Fruit fly (Drosophila melanogaster) whole organism, prepupa: Measurements from ENCODE around the gene CG8219.
A peak's percentile ranks its signal among the peaks of the same experiment; 100 is the strongest.

Experiments used
- Blimp-1 ChIP-seq: fragments of 200-800 bp; sonication (Bioruptor generic); optimal IDR thresholded peaks from 3 replicates; lab custom pipeline; 2017; ENCODE audit warnings: missing biosample characterization, missing genetic modification characterization, mild to moderate bottlenecking, moderate library complexity, missing genetic modification reagents
- CG10631 ChIP-seq: fragments of 200-800 bp; sonication (Bioruptor generic); optimal IDR thresholded peaks from 2 replicates; lab custom pipeline; 2016; ENCODE audit warnings: missing biosample characterization, missing genetic modification characterization
- CG11762 ChIP-seq: fragments of 200-800 bp; sonication (Bioruptor generic); optimal IDR thresholded peaks from 3 replicates; lab custom pipeline; 2016; ENCODE audit warnings: missing biosample characterization, missing genetic modification characterization; ENCODE audit not compliant: insufficient read depth
- CG15336 ChIP-seq: fragments of 200-800 bp; sonication (Bioruptor generic); IDR thresholded peaks from 2 replicates; pipeline ENCODE4 v1.3.6; 2022; ENCODE audit warnings: missing biosample characterization, missing genetic modification characterization
- CG1621 ChIP-seq: fragments of 200-800 bp; sonication (Bioruptor generic); optimal IDR thresholded peaks from 3 replicates; lab custom pipeline; 2018; ENCODE audit warnings: missing biosample characterization, mild to moderate bottlenecking, missing genetic modification characterization
- CG3032 ChIP-seq: fragments of 200-800 bp; optimal IDR thresholded peaks from 2 replicates; lab custom pipeline; 2019; ENCODE audit warnings: missing biosample characterization, mild to moderate bottlenecking, missing genetic modification characterization, moderate library complexity
- CG32006 ChIP-seq: fragments of 200-800 bp; sonication (Bioruptor generic); optimal IDR thresholded peaks from 3 replicates; lab custom pipeline; 2017; ENCODE audit warnings: missing biosample characterization, mild to moderate bottlenecking, missing genetic modification characterization
- CG34406 ChIP-seq: fragments of 200-800 bp; sonication (Bioruptor generic); optimal IDR thresholded peaks from 3 replicates; lab custom pipeline; 2016; ENCODE audit warnings: missing biosample characterization, missing genetic modification characterization
- CG6808 ChIP-seq: fragments of 200-800 bp; sonication (Bioruptor generic); optimal IDR thresholded peaks from 3 replicates; lab custom pipeline; 2017; ENCODE audit warnings: missing biosample characterization, missing genetic modification characterization, mild to moderate bottlenecking, moderate library complexity, missing genetic modification reagents
- CG6854 ChIP-seq: fragments of 200-800 bp; sonication (Bioruptor generic); optimal IDR thresholded peaks from 2 replicates; lab custom pipeline; 2017; ENCODE audit warnings: missing biosample characterization, mild to moderate bottlenecking, missing genetic modification characterization
- CG7368 ChIP-seq: fragments of 200-800 bp; sonication (Bioruptor generic); optimal IDR thresholded peaks from 3 replicates; lab custom pipeline; 2016; ENCODE audit warnings: missing biosample characterization, missing genetic modification characterization
- CG8119 ChIP-seq: fragments of 200-800 bp; sonication (Bioruptor generic); IDR thresholded peaks from 3 replicates; pipeline ENCODE4 v1.3.6; 2022; ENCODE audit warnings: missing biosample characterization, missing genetic modification characterization
- CG8319 ChIP-seq: fragments of 200-800 bp; sonication (Bioruptor generic); optimal IDR thresholded peaks from 3 replicates; lab custom pipeline; 2016; ENCODE audit warnings: missing biosample characterization, missing genetic modification characterization
- Eip78C ChIP-seq: fragments of 200-800 bp; sonication (Bioruptor generic); peaks from one replicate; lab custom pipeline; 2016; ENCODE audit warnings: missing biosample characterization, missing genetic modification characterization
- Ets21C ChIP-seq: fragments of 200-800 bp; sonication (Bioruptor generic); optimal IDR thresholded peaks from 3 replicates; lab custom pipeline; 2016; ENCODE audit warnings: missing biosample characterization, missing genetic modification characterization
- Ets96B ChIP-seq: fragments of 200-800 bp; optimal IDR thresholded peaks from 2 replicates; lab custom pipeline; 2019; ENCODE audit warnings: missing biosample characterization, mild to moderate bottlenecking, missing genetic modification characterization, moderate library complexity
- Hr38 ChIP-seq: sonication (Bioruptor generic); optimal IDR thresholded peaks from 2 replicates; lab custom pipeline; 2016; ENCODE audit warnings: missing biosample characterization, missing genetic modification characterization
- Hr39 ChIP-seq: fragments of 200-800 bp; sonication (Bioruptor generic); optimal IDR thresholded peaks from 2 replicates; lab custom pipeline; 2016; ENCODE audit warnings: missing biosample characterization, missing genetic modification characterization
- Hr4 ChIP-seq: fragments of 200-800 bp; sonication (Bioruptor generic); optimal IDR thresholded peaks from 3 replicates; lab custom pipeline; 2016; ENCODE audit warnings: missing biosample characterization, missing genetic modification characterization
- Lpt ChIP-seq: fragments of 200-800 bp; sonication (Bioruptor generic); optimal IDR thresholded peaks from 3 replicates; lab custom pipeline; 2016; ENCODE audit warnings: missing biosample characterization, missing genetic modification characterization
- Met ChIP-seq: fragments of 200-800 bp; sonication (Bioruptor generic); optimal IDR thresholded peaks from 3 replicates; lab custom pipeline; 2016; ENCODE audit warnings: missing biosample characterization, missing genetic modification characterization
- Sox14 ChIP-seq: fragments of 200-800 bp; sonication (Bioruptor generic); optimal IDR thresholded peaks from 3 replicates; lab custom pipeline; 2016; ENCODE audit warnings: missing biosample characterization, missing genetic modification characterization
- Sox15 ChIP-seq: fragments of 200-800 bp; sonication (Bioruptor generic); optimal IDR thresholded peaks from 3 replicates; lab custom pipeline; 2016; ENCODE audit warnings: missing biosample characterization, missing genetic modification characterization
- achi ChIP-seq: fragments of 200-800 bp; sonication (Bioruptor generic); optimal IDR thresholded peaks from 3 replicates; lab custom pipeline; 2016; ENCODE audit warnings: missing biosample characterization, missing genetic modification characterization
- eg ChIP-seq: fragments of 200-800 bp; sonication (Bioruptor generic); IDR thresholded peaks from 3 replicates; pipeline ENCODE4 v1.3.6; 2022; ENCODE audit warnings: missing biosample characterization, missing genetic modification characterization
- esn ChIP-seq: fragments of 200-800 bp; sonication (Bioruptor generic); optimal IDR thresholded peaks from 2 replicates; lab custom pipeline; 2016; ENCODE audit warnings: missing biosample characterization, mild to moderate bottlenecking, missing genetic modification characterization, moderate library complexity
- fd85E ChIP-seq: fragments of 200-800 bp; sonication (Bioruptor generic); optimal IDR thresholded peaks from 3 replicates; lab custom pipeline; 2016; ENCODE audit warnings: missing biosample characterization, missing genetic modification characterization
- fkh ChIP-seq: fragments of 200-800 bp; sonication (Bioruptor generic); optimal IDR thresholded peaks from 3 replicates; lab custom pipeline; 2017; ENCODE audit warnings: missing biosample characterization, mild to moderate bottlenecking, missing genetic modification characterization, moderate library complexity
- lz ChIP-seq: fragments of 200-800 bp; sonication (Bioruptor generic); optimal IDR thresholded peaks from 3 replicates; lab custom pipeline; 2016; ENCODE audit warnings: missing biosample characterization, missing genetic modification characterization
- pdm3 ChIP-seq: fragments of 200-800 bp; sonication (Bioruptor generic); optimal IDR thresholded peaks from 3 replicates; lab custom pipeline; 2016; ENCODE audit warnings: missing biosample characterization, missing genetic modification characterization
- ss ChIP-seq, 2 experiments: fragments of 200-800 bp; sonication (Bioruptor generic); optimal IDR thresholded peaks; 2 replicates in 1 of 2; 3 replicates in 1 of 2; lab custom pipeline; 2017 to 2018; ENCODE audit warnings: mild to moderate bottlenecking in 2 of 2, missing biosample characterization in 2 of 2, missing genetic modification characterization in 2 of 2, moderate library complexity in 1 of 2

CG8219 gene

dm6 chr3L:6192822-6193555, 7.3 kb upstream of the CG8219 start, which contains the start of the genes Sf3b6 and Tnpo (continued):
- TF ChIP-seq Hr39 (GFP tag; lab: Kevin White, UChicago) = peak; percentile 86
- TF ChIP-seq Hr38 = no peak
- TF ChIP-seq CG11762 (GFP tag; lab: Kevin White, UChicago) = peak; percentile 29
- peak; percentile 82 for TF ChIP-seq Ets21C (GFP tag; lab: Kevin White, UChicago)
- TF ChIP-seq fkh (GFP tag; lab: Kevin White, UChicago) = no peak
- TF ChIP-seq eg (GFP tag; lab: Robert Waterston, UW) = no peak
- TF ChIP-seq CG3032 (tag; lab: Kevin White, UChicago) = peak; percentile 84
- peak; percentile 68 for TF ChIP-seq CG8319 (GFP tag; lab: Kevin White, UChicago)
- TF ChIP-seq CG32006 (GFP tag; lab: Kevin White, UChicago) = no peak
- peak; percentile 47 for TF ChIP-seq CG7368 (GFP tag; lab: Kevin White, UChicago)
- TF ChIP-seq esn (GFP tag; lab: Kevin White, UChicago) = peak; percentile 88
- TF ChIP-seq Ets96B (tag; lab: Kevin White, UChicago) = peak; percentile 73
- no peak for TF ChIP-seq CG6854 (GFP tag; lab: Kevin White, UChicago)
- TF ChIP-seq Hr4 = no peak
- no peak; the same call in 1 of the 3 replicates for TF ChIP-seq CG8119 (GFP tag; lab: Robert Waterston, UW)
- peak; percentile 60 for TF ChIP-seq Lpt (GFP tag; lab: Kevin White, UChicago)
- TF ChIP-seq Met (GFP tag; lab: Kevin White, UChicago) = peak; percentile 82
- no peak for TF ChIP-seq CG1621 (tag; lab: Kevin White, UChicago)
- no peak for TF ChIP-seq Blimp-1 (GFP tag; lab: Kevin White, UChicago)
- peak; percentile 79 for TF ChIP-seq Sox14 (GFP tag; lab: Kevin White, UChicago)

- no peak for TF ChIP-seq achi (GFP tag; lab: Kevin White, UChicago)
- no peak for TF ChIP-seq CG6808
- TF ChIP-seq CG6854 (GFP tag; lab: Kevin White, UChicago) = no peak
- no peak for TF ChIP-seq CG11762 (GFP tag; lab: Kevin White, UChicago)
- no peak for TF ChIP-seq CG15336 (GFP tag; lab: Robert Waterston, UW)
- no peak for TF ChIP-seq CG8319 (GFP tag; lab: Kevin White, UChicago)
- TF ChIP-seq CG10631 = no peak
- no peak for TF ChIP-seq Eip78C (GFP tag; lab: Kevin White, UChicago)
- TF ChIP-seq Sox15 (GFP tag; lab: Kevin White, UChicago) = no peak
- no peak for TF ChIP-seq CG7368 (GFP tag; lab: Kevin White, UChicago)
- TF ChIP-seq lz (GFP tag; lab: Kevin White, UChicago) = no peak
- no peak for TF ChIP-seq CG8119 (GFP tag; lab: Robert Waterston, UW)
- no peak for TF ChIP-seq Lpt (GFP tag; lab: Kevin White, UChicago)
- no peak for TF ChIP-seq CG34406 (GFP tag; lab: Kevin White, UChicago)
- TF ChIP-seq fd85E (GFP tag; lab: Kevin White, UChicago) = no peak
Measured at dm6 chr3L:6193556-6194114, 6.6 kb upstream of the CG8219 start.

dm6 chr3L:6215976-6216786, 15.9 kb downstream of the CG8219 start:
- TF ChIP-seq achi (GFP tag; lab: Kevin White, UChicago) = no peak
- TF ChIP-seq CG11762 (GFP tag; lab: Kevin White, UChicago) = no peak
- TF ChIP-seq lz (GFP tag; lab: Kevin White, UChicago) = no peak
- TF ChIP-seq pdm3 (GFP tag; lab: Kevin White, UChicago) = no peak
- no peak for TF ChIP-seq CG15336 (GFP tag; lab: Robert Waterston, UW)
- TF ChIP-seq CG3032 (tag; lab: Kevin White, UChicago) = no peak
- TF ChIP-seq fkh (GFP tag; lab: Kevin White, UChicago) = peak; percentile 97
- no peak for TF ChIP-seq ss (GFP tag; optimal IDR thresholded peaks at IDR 0.05; lab: Kevin White, UChicago)
- no peak for TF ChIP-seq CG32006 (GFP tag; lab: Kevin White, UChicago)
